Fruit fly (Drosophila melanogaster): ENCODE measurements around the gene Tat.

The Tat gene

DNA sequence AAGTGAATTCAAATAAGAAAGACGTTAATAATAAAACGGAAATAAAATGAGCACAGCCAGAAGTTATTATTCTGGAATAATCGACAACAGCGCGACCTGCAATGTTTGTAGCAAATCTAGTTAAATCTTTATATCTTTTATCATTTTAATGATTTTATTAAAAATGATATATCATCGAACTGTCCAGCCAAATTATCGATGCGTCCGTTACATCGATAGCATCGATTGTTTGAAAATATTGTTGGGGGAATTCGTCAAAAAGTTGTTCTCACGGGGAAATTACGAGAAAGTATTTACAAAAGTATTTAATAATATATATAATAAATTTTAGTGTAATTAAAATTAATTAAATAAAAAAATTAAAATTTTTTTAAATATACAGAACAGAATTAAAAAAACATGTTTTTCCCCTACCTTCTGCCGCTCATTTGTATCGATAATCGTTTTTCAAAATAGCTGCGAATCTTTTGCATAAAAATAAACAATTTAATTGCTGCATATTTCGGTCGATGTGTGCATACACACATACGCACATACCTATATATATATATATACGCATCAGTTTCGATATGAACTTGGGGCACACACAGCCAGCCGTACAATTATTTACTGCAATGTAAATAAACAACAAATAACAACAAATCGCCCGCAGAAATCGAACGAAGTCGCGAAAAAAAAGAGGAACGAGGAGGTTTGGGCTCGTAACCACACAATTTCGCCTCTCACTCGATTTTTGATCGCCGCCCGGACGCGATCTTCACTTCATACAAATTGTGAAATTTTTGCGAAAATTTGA is 17.9 kb upstream of the Tat start, which contains the start of gene CG32599 (continued):
- TF ChIP-seq CG10654 (GFP tag; optimal IDR thresholded peaks at IDR 0.05) (peak; percentile 18), CG6175 (GFP tag; IDR thresholded peaks at IDR 0.05) (no peak), CG6689 (GFP tag; IDR thresholded peaks at IDR 0.05) (peak; percentile 62), insv (GFP tag; optimal IDR thresholded peaks at IDR 0.05) (peak in 1 of 2 experiments; percentile 87), sd (tag; optimal IDR thresholded peaks at IDR 0.05) (no peak), Spps (tag; optimal IDR thresholded peaks at IDR 0.05) (no peak), Bgb (GFP tag; IDR thresholded peaks at IDR 0.05; ENCODE audit: partially characterized antibody) (peak; percentile 63), Eip74EF (GFP tag; optimal IDR thresholded peaks at IDR 0.05) (no peak), Dbx (GFP tag; IDR thresholded peaks at IDR 0.05) (peak; percentile 48; the same call in 1 of the 3 replicates), Rfx (GFP tag; IDR thresholded peaks at IDR 0.05) (peak; percentile 38)

DNA sequence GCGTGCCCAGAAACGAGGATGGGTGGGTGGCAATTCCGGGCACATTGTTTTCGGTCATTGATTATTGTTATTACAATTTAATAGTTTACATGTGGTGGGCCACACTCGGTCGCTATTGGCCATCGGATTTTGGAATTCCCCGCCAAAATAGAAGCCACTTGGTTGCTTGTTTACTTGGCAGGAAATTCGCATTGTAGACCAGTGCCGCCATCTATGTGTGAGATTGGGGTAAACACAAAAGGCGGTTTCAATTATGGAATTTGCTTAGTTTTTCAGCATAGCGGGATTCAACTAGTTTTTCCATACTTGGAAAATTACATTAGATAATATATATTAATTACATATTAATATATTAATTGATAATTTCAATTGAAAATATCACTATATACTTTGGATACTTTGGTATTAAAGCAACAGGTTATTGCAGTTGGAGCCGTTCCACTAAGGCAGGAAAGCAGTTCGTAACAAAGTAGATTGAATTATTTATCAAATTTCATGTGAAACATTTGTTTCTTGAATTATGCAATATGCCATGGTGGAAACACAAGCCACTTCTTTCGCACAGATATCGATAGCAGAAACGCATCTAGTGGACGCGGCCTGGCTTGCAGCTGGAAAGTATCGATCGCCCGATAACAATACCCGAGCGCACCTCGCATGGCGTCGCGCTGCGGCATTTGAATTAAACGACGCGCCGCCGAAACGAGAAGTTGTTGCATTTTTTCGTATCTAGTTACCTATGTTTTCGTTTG is 13.8 kb upstream of the Tat start, which contains the start of gene mud:
TSS of gene mud (plus strand) at position 698 of the 752 bp plus-strand sequence.
- TF ChIP-seq Dll (GFP tag; IDR thresholded peaks at IDR 0.05; ENCODE audit: partially characterized antibody): peak; percentile 67
- peak; percentile 19 for TF ChIP-seq CG16815 (GFP tag; optimal IDR thresholded peaks at IDR 0.05)
- TF ChIP-seq CG6791 (GFP tag; IDR thresholded peaks at IDR 0.05; ENCODE audit: partially characterized antibody): peak; percentile 78
- TF ChIP-seq CG18619 (GFP tag; optimal IDR thresholded peaks at IDR 0.05): peak; percentile 12
- peak; percentile 23 for TF ChIP-seq CG33557 (GFP tag; optimal IDR thresholded peaks at IDR 0.05)
- peak; percentile 81 for TF ChIP-seq knrl (GFP tag; IDR thresholded peaks at IDR 0.05; ENCODE audit: partially characterized antibody)
- peak; percentile 38 for TF ChIP-seq Hr3 (GFP tag; optimal IDR thresholded peaks at IDR 0.05)
- TF ChIP-seq az2 (GFP tag; optimal IDR thresholded peaks at IDR 0.05): peak; percentile 18
- TF ChIP-seq tin (GFP tag; optimal IDR thresholded peaks at IDR 0.05): peak; percentile 6
- no peak for TF ChIP-seq slou (GFP tag; optimal IDR thresholded peaks at IDR 0.05)
- TF ChIP-seq HHEX (GFP tag; optimal IDR thresholded peaks at IDR 0.05): no peak
- no peak for TF ChIP-seq jigr1 (GFP tag; IDR thresholded peaks at IDR 0.05)
- peak; percentile 47 for TF ChIP-seq Deaf1 (tag; optimal IDR thresholded peaks at IDR 0.05)
- peak; percentile 27; the same call in 2 of the 3 replicates for TF ChIP-seq B-H1 (GFP tag; IDR thresholded peaks at IDR 0.05)
- peak; percentile 43; the same call in 1 of the 2 replicates for TF ChIP-seq CG9932 (GFP tag; IDR thresholded peaks at IDR 0.05)
- TF ChIP-seq Xrp1 (GFP tag; IDR thresholded peaks at IDR 0.05): peak; percentile 44; the same call in 1 of the 2 replicates
- TF ChIP-seq CG3281 (GFP tag; optimal IDR thresholded peaks at IDR 0.05): no peak
- TF ChIP-seq zfh2 (GFP tag; optimal IDR thresholded peaks at IDR 0.05): peak; percentile 20
- peak; percentile 91 for TF ChIP-seq CTCF (GFP tag; optimal IDR thresholded peaks at IDR 0.05)
- peak; percentile 69 for TF ChIP-seq nerfin-2 (GFP tag; IDR thresholded peaks at IDR 0.05; ENCODE audit: partially characterized antibody)
- no peak for TF ChIP-seq HmgD (GFP tag; optimal IDR thresholded peaks at IDR 0.05)
- TF ChIP-seq CG14667 (GFP tag; IDR thresholded peaks at IDR 0.05): no peak
- TF ChIP-seq CG8388 (GFP tag; optimal IDR thresholded peaks at IDR 0.05): peak; percentile 21
- TF ChIP-seq chn (GFP tag; optimal IDR thresholded peaks at IDR 0.05): no peak
- TF ChIP-seq CG17186 (GFP tag; optimal IDR thresholded peaks at IDR 0.05): peak; percentile 43
- no peak for TF ChIP-seq ac (GFP tag; optimal IDR thresholded peaks at IDR 0.05)
- TF ChIP-seq lmd (GFP tag; IDR thresholded peaks at IDR 0.05): peak; percentile 25; the same call in 1 of the 2 replicates
- TF ChIP-seq lab (GFP tag; optimal IDR thresholded peaks at IDR 0.05): peak; percentile 4
- TF ChIP-seq CG43689 (GFP tag; IDR thresholded peaks at IDR 0.05): no peak
- TF ChIP-seq CG7745 (tag; optimal IDR thresholded peaks at IDR 0.05): no peak
- TF ChIP-seq hb (GFP tag; IDR thresholded peaks at IDR 0.05; ENCODE audit: partially characterized antibody): peak; percentile 77
- TF ChIP-seq Stat92E (GFP tag; optimal IDR thresholded peaks at IDR 0.05): no peak
- TF ChIP-seq dimm (GFP tag; IDR thresholded peaks at IDR 0.05): no peak
- peak; percentile 56; the same call in 2 of the 3 replicates for TF ChIP-seq CG7963 (GFP tag; IDR thresholded peaks at IDR 0.05; ENCODE audit: partially characterized antibody)
- TF ChIP-seq twi (tag; optimal IDR thresholded peaks at IDR 0.05): no peak
- peak; percentile 46 for TF ChIP-seq CG10267 (tag; optimal IDR thresholded peaks at IDR 0.05)

Data from whole organism, embryonic.